Worm (Caenorhabditis elegans) whole organism, midembryonic: ENCODE measurements around the gene F19C7.8.

ENCODE experiments used
- T22C8.4 ChIP-seq: fragments of 200-800 bp; sonication (Bioruptor generic); IDR thresholded peaks from 2 replicates; pipeline ENCODE4 v1.3.6; 2022; ENCODE audit warnings: missing genetic modification characterization, missing compliant biosample characterization
- cog-1 ChIP-seq: sonication (generic microtip); optimal IDR thresholded peaks from 2 replicates; lab custom pipeline; 2016; ENCODE audit warnings: missing genetic modification characterization, missing compliant biosample characterization
- flt-1 ChIP-seq: fragments of 200-800 bp; sonication (Bioruptor generic); IDR thresholded peaks from 2 replicates; pipeline ENCODE4 v1.3.6; 2022; ENCODE audit warnings: missing genetic modification characterization, missing compliant biosample characterization
- klf-2 ChIP-seq: fragments of 200-800 bp; sonication (Bioruptor generic); conservative IDR thresholded peaks from 2 replicates; pipeline ENCODE4 v1.3.6; 2022; ENCODE audit warnings: missing genetic modification reagents, missing genetic modification characterization, missing compliant biosample characterization
- med-1 ChIP-seq: sonication (generic microtip); optimal IDR thresholded peaks from 2 replicates; lab custom pipeline; 2017; ENCODE audit warnings: missing genetic modification characterization, mild to moderate bottlenecking, missing compliant biosample characterization, antibody characterized with exemption, missing genetic modification reagents; ENCODE audit not compliant: insufficient read depth
- ref-1 ChIP-seq: fragments of 200-800 bp; sonication (Bioruptor generic); conservative IDR thresholded peaks from 2 replicates; pipeline ENCODE4 v1.3.6; 2022; ENCODE audit warnings: missing genetic modification reagents, missing genetic modification characterization, missing compliant biosample characterization
- tab-1 ChIP-seq: fragments of 200-800 bp; sonication (Bioruptor generic); IDR thresholded peaks from 2 replicates; pipeline ENCODE4 v1.3.6; 2022; ENCODE audit warnings: missing genetic modification characterization, missing compliant biosample characterization
- ztf-23 ChIP-seq: fragments of 200-800 bp; sonication (Bioruptor generic); IDR thresholded peaks from 2 replicates; pipeline ENCODE4 v1.3.6; 2022; ENCODE audit warnings: missing genetic modification reagents, missing genetic modification characterization, missing compliant biosample characterization
- ztf-29 ChIP-seq: fragments of 200-800 bp; sonication (Bioruptor generic); IDR thresholded peaks from 2 replicates; pipeline ENCODE4 v1.3.6; 2022; ENCODE audit warnings: missing genetic modification reagents, missing genetic modification characterization, missing compliant biosample characterization

F19C7.8 gene

DNA sequence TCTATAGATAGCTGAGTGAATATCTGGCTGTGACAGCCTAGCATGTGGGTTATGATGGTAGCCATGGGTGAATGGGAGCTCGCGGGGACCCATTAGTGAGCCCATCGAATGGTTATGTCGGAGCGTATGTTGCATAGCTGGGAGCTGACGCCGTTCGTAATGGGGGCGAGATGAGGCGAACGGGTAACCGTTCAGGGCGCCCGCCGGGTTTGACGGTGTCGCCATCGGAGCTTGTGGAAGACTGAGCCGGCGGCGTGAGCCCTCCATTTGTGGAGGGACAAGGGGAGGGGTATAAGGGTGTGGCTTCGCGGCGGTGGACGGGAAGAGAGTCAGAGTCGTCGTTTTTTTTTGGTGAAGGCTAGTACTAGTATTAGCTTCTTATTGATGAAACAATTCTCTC lies 14.0 kb downstream of the F19C7.8 start:
- TF ChIP-seq ref-1 (GFP tag; lab: Robert Waterston, UW) = no peak
- no peak for TF ChIP-seq ztf-29 (GFP tag; lab: Robert Waterston, UW)
- TF ChIP-seq ztf-23 (GFP tag; lab: Robert Waterston, UW) = no peak
- TF ChIP-seq med-1 (GFP tag; lab: Kevin White, UChicago) = no peak
- no peak for TF ChIP-seq cog-1 (tag; lab: Kevin White, UChicago)
- TF ChIP-seq tab-1 = no peak
- TF ChIP-seq T22C8.4 = no peak
- TF ChIP-seq flt-1 (GFP tag; lab: Robert Waterston, UW) = no peak
- no peak for TF ChIP-seq klf-2

DNA sequence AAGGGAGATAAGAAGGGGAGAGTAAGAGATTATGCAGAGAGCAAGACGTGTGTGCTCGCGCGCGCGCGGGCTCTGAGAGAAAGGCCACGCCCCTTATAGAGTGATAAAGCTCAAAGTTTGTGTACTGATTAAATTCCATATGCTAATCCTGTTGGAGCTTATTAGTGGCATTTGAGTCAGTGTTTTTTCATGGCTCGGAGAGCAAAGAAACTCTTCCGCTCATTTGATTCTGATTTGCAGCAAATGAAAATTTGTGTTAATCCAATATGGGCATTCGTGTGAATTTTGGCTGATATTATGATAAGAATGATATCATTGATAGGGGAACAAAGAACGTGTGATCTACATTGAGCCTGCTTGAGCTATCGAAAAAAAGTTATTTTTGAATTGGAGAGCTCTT lies 24.4 kb downstream of the F19C7.8 start:
- no peak for TF ChIP-seq ztf-29 (GFP tag; lab: Robert Waterston, UW)
- TF ChIP-seq T22C8.4 = no peak
- no peak for TF ChIP-seq tab-1
- TF ChIP-seq med-1 (GFP tag; lab: Kevin White, UChicago) = no peak
- no peak for TF ChIP-seq flt-1 (GFP tag; lab: Robert Waterston, UW)
- no peak for TF ChIP-seq ref-1 (GFP tag; lab: Robert Waterston, UW)
- no peak for TF ChIP-seq cog-1 (tag; lab: Kevin White, UChicago)

DNA sequence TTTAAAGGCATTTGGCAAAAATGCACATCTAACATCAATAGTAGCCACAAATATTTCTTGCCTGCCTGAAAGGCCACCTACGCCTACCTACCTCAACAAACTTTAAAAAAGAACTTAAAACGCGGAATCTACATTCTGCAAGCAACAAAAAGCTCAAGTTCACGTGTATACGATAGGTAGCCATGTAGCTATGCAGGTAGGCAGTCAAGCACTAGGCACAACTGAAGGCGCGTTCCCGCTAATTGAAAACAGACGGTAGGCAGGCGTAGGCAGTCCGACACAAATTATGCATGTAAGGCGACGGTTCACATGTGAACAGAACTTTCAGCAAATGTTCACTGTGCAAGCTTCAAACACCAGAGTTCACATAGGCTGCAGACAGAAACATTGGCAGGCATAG lies 25.3 kb downstream of the F19C7.8 start:
- TF ChIP-seq klf-2 = no peak
- TF ChIP-seq tab-1 = no peak
- no peak for TF ChIP-seq ztf-23 (GFP tag; lab: Robert Waterston, UW)
- no peak for TF ChIP-seq flt-1 (GFP tag; lab: Robert Waterston, UW)
- TF ChIP-seq med-1 (GFP tag; lab: Kevin White, UChicago) = no peak
- no peak for TF ChIP-seq ztf-29 (GFP tag; lab: Robert Waterston, UW)

DNA sequence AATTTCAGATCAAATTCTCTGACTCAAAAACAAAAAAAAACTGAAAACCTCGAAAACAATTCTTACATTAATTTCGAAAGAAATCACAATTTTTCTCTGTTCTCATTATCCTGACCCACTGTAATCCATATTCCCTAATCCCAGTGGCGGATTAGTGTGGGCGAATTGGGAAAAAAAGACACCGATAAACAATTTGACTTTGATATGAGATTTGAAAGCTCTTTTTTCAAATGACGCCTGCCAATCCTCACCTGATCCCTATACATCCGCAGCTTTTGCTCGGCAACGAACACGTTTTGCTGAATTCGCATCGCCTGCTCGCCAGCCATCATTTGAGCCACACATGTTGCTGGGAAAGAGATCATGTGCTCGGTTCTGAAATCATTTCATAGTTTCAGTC lies 26.2 kb downstream of the F19C7.8 start:
- TF ChIP-seq med-1 (GFP tag; lab: Kevin White, UChicago) = no peak
- TF ChIP-seq cog-1 (tag; lab: Kevin White, UChicago) = no peak
- no peak for TF ChIP-seq T22C8.4
- no peak for TF ChIP-seq flt-1 (GFP tag; lab: Robert Waterston, UW)
- TF ChIP-seq ref-1 (GFP tag; lab: Robert Waterston, UW) = no peak

DNA sequence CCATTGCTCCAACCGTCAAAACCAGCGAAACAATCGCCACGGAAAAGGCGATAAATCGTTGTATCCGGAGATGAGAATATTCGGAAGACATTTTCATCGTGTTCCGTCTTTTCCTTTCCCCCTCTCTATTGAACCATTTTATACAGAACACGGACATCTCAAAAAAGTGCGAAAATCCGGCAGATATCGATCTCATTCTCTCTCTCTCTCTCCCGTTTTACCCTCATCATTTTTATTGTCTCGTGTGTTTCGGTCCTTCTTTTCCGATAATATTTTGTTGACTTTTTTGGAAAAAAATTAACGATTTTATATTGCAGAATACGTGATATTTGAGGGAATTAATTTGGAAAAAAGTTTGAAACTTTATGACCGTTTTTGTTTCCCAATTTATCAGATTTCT lies 28.3 kb downstream of the F19C7.8 start, which contains the start of gene col-110:
Gene col-110, minus strand, starts transcription at position 101 of the 400 bp plus-strand sequence.
- TF ChIP-seq ztf-29 (GFP tag; lab: Robert Waterston, UW) = no peak
- no peak for TF ChIP-seq tab-1
- no peak for TF ChIP-seq flt-1 (GFP tag; lab: Robert Waterston, UW)
- TF ChIP-seq klf-2 = no peak
- TF ChIP-seq cog-1 (tag; lab: Kevin White, UChicago) = no peak
- TF ChIP-seq med-1 (GFP tag; lab: Kevin White, UChicago) = no peak
- no peak for TF ChIP-seq T22C8.4
- TF ChIP-seq ztf-23 (GFP tag; lab: Robert Waterston, UW) = no peak

DNA sequence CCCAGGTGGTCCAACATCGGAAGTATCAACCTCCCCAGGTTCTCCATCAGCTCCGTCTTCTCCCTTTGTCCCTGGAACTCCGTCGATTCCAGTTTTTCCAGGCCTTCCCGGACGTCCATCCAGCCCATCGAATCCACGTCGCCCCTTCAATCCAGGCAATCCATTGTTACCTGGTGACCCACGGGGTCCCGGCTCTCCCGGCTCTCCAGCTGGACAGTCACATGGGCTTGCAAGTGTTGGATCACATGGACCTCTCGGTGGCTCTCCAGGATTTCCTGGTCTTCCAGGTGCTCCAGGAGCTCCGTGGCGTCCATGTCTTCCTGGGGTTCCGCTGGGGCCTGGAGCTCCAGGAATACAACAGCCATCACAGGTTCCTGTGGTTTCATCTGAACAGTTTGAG lies 29.2 kb downstream of the F19C7.8 start:
- TF ChIP-seq klf-2 (no peak), T22C8.4 (no peak), ref-1 (GFP tag; lab: Robert Waterston, UW) (no peak), ztf-23 (GFP tag; lab: Robert Waterston, UW) (0 out of 2 replicates have a peak, but pooled peaks have one; percentile 30)

DNA sequence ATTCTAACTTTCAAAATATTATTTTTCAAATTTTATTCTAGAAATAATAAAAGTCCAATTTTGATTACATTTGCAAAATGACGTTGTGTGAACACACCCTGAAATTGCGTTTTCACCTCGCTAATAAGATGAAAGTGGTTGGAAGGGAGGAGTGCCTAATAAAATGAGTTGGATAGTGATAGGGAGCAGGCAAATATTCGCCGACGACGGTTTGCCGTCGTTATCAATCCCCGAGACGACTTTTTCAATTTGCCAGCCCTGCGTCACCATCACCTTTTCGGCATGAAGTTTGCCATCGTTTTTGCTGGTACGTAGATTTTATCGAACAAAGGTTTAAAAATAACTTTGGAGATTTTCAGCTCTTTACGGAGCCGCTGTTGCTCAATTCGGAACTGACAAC lies 32.3 kb downstream of the F19C7.8 start, which contains the start of gene nspg-10:
Gene nspg-10, plus strand, starts transcription at position 179 of the 400 bp plus-strand sequence.
- no peak for TF ChIP-seq ref-1 (GFP tag; lab: Robert Waterston, UW)
- TF ChIP-seq klf-2 = no peak
- TF ChIP-seq flt-1 (GFP tag; lab: Robert Waterston, UW) = no peak

DNA sequence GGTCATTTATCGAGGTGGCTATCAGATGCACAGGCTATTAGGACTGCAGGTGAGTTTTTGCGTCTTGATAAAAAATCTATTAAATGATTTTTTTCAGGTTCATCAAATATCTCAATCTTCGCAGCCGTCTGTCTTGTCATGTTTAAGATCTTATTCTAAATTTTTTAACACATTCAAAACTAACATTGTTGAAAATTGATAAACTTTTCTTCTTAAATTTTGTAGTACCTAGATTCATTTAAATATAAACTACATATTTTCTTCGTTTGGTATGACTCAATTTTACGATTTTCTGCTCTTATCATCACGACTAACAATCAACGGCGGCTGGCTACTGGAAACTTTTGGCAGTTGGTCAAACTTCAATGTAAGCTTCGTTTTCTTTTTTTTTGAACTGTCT lies 35.3 kb downstream of the F19C7.8 start, which contains the start of gene F19C7.4:
Gene F19C7.4, plus strand, starts transcription at position 301 of the 400 bp plus-strand sequence.
- no peak for TF ChIP-seq tab-1
- no peak for TF ChIP-seq cog-1 (tag; lab: Kevin White, UChicago)
- TF ChIP-seq ztf-23 (GFP tag; lab: Robert Waterston, UW) = no peak
- no peak for TF ChIP-seq flt-1 (GFP tag; lab: Robert Waterston, UW)
- no peak for TF ChIP-seq klf-2
- TF ChIP-seq med-1 (GFP tag; lab: Kevin White, UChicago) = no peak
- no peak for TF ChIP-seq ref-1 (GFP tag; lab: Robert Waterston, UW)
- no peak for TF ChIP-seq ztf-29 (GFP tag; lab: Robert Waterston, UW)
- no peak for TF ChIP-seq T22C8.4

DNA sequence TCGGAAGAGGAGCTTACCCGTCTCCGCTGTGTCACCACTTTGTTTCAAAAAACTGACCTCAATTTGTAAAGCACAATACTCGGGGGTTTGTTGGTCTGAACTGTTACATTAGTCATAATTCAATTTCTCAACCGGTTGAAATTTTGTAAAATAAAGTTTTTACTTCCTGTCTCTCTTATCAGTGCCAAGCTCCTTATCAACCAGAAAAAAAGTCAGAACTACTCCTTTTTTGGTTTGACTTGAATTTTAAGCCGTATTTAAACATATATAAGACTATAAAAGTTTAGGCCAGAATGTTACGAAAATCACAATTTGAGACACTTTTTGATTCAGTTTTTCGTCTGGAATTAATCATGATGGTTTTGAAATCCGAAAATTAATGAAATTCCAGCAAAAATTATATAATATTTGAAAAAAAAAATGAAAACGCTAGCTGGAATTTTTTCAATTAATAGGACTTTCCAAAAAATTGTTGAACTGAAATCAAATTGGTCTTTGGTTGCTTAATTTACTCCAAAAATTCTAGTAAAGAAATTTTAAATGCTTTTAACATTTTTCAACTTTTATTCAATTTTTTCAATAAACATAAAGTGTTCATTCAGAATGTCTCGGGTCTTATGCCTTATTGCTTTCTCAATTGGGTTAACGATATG lies 38.4 kb downstream of the F19C7.8 start, which contains the start of gene F19C7.2:
Gene F19C7.2, plus strand, starts transcription at position 603 of the 653 bp plus-strand sequence.
- TF ChIP-seq cog-1 (tag; lab: Kevin White, UChicago) (no peak), ref-1 (GFP tag; lab: Robert Waterston, UW) (no peak), T22C8.4 (no peak), klf-2 (no peak), ztf-29 (GFP tag; lab: Robert Waterston, UW) (no peak), med-1 (GFP tag; lab: Kevin White, UChicago) (no peak), ztf-23 (GFP tag; lab: Robert Waterston, UW) (no peak), tab-1 (no peak), flt-1 (GFP tag; lab: Robert Waterston, UW) (no peak)

DNA sequence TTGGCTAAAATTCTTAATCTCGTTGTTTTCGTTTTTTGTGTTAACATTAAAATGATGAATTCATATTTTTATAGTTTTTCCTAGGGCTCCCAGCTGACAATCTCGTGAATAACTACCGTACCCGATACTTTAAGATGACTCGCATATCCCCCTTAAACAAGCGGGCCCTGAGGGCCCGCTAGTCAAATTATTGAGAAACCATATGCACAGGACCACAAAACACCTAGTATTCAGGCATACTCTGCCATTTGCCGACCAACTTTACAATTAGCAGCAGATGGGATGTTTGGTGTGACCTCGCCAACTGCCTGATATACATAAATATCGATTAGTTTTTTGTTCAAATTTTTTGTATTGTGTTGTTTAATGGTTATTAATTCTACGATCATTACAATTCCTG lies 41.1 kb downstream of the F19C7.8 start, which contains the start of gene F19C7.3:
Gene F19C7.3, plus strand, starts transcription at position 301 of the 400 bp plus-strand sequence.
- TF ChIP-seq ref-1 (GFP tag; lab: Robert Waterston, UW) (no peak), cog-1 (tag; lab: Kevin White, UChicago) (no peak), med-1 (GFP tag; lab: Kevin White, UChicago) (no peak), ztf-29 (GFP tag; lab: Robert Waterston, UW) (no peak), ztf-23 (GFP tag; lab: Robert Waterston, UW) (no peak), T22C8.4 (no peak), klf-2 (no peak), flt-1 (GFP tag; lab: Robert Waterston, UW) (no peak), tab-1 (no peak)
